Worm (Caenorhabditis elegans): Measurements from ENCODE around the gene rml-1.

rml-1 gene

ce11 chrIII:13717505-13717904 is 50.4 kb downstream of the rml-1 start:
- TF ChIP-seq unc-62 (GFP tag; optimal IDR thresholded peaks at IDR 0.05): no peak

- TF ChIP-seq unc-62 (GFP tag; optimal IDR thresholded peaks at IDR 0.05): no peak
These were observed 51.1 kb downstream of the rml-1 start for ce11 chrIII:13716831-13717230.

- TF ChIP-seq unc-62 (GFP tag; optimal IDR thresholded peaks at IDR 0.05): no peak
These were observed 51.6 kb downstream of the rml-1 start for ce11 chrIII:13716266-13716665.

- TF ChIP-seq unc-62 (GFP tag; optimal IDR thresholded peaks at IDR 0.05): no peak
These were observed 52.9 kb downstream of the rml-1 start for ce11 chrIII:13714950-13715349.
